Worm (Caenorhabditis elegans): Measurements from ENCODE around the gene try-3.
"Not testable (repeated sequence)": the region's sequence is repeated elsewhere in the genome, so short reads cannot be mapped to it uniquely, and the experiment has no call there.

The try-3 gene

DNA sequence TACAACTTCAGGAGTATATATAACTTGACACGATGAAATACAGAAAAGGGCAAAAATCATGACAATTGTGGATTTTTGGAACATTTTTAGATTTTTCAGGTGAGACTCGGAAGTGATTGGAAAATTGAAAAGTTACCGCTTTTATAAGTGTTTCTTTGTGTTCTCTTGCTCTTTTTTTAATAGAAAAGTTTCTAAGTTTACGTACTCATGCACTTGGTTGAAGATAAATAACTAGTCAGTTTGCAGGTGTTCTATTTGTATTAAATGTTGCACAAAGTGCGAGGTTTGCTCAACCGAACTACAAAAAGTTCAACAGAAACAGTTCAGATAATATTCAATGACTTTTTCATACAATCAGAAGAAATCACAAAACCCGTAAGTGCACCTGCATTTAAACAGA is 37.9 kb downstream of the try-3 start, which contains the start of gene nspb-3:
Gene nspb-3, minus strand, starts transcription at position 101 of the 400 bp plus-strand sequence.
- not testable (repeated sequence) for TF ChIP-seq aly-1 (tag; optimal IDR thresholded peaks at IDR 0.05); hmg-4 (GFP tag; optimal IDR thresholded peaks at IDR 0.05); ceh-13 (GFP tag; optimal IDR thresholded peaks at IDR 0.05)

DNA sequence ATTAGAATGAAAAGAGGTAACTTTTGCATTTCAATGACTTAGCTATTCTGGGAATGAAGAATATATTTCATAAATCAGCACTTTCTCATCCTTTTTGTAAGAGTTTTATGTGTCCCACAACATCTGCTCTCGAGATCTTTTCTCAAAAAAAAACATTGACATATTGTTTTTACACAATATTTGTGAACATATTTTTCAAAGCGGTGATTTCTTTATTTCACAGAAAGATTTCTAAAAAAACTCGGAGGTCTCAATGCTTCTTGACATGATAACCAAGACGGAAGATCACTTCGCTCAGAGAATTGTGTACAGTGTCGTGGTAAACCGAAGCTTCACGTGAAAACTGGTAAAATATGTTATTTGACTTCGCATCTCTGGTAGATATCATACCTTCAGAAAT is 39.0 kb downstream of the try-3 start, which contains the start of gene F38A5.22:
Gene F38A5.22, minus strand, starts transcription at position 29 of the 400 bp plus-strand sequence.
- TF ChIP-seq tbx-37 (GFP tag; conservative IDR thresholded peaks at IDR 0.05) (no peak), ama-1 (optimal IDR thresholded peaks at IDR 0.05) (no peak), sea-1 (GFP tag; conservative IDR thresholded peaks at IDR 0.05) (no peak), hmbx-1 (tag; optimal IDR thresholded peaks at IDR 0.05) (no peak), flt-1 (GFP tag; IDR thresholded peaks at IDR 0.05) (no peak), tra-4 (tag; optimal IDR thresholded peaks at IDR 0.05) (no peak), ets-7 (tag; optimal IDR thresholded peaks at IDR 0.05) (no peak), scrt-1 (GFP tag; IDR thresholded peaks at IDR 0.05) (no peak), hmg-4 (GFP tag; optimal IDR thresholded peaks at IDR 0.05) (no peak), B0310.2 (tag; optimal IDR thresholded peaks at IDR 0.05) (no peak), F13C5.2 (tag; optimal IDR thresholded peaks at IDR 0.05) (no peak), tbx-11 (GFP tag; IDR thresholded peaks at IDR 0.05) (no peak), aly-1 (tag; optimal IDR thresholded peaks at IDR 0.05) (no peak), hnd-1 (tag; optimal IDR thresholded peaks at IDR 0.05) (no peak)

DNA sequence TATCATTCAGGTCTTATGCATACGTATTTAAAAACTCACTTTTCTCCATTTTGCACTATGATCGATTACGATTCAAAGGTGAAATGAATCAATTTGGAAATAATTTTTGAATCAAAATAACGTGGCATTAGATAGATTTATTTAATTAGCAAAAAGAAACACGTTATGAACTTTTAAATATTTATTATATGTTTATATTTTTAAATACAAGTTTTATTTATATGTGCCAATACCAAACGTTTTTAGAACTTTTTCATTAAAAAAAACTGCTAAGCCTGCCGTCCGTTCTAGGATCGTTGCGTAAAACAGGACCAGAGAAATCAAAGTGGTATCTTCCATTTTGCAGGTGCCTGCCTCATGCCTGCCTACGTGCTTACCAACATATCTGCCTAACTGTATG is 40.3 kb downstream of the try-3 start, which contains the start of gene F38A5.6:
Gene F38A5.6, minus strand, starts transcription at position 101 of the 400 bp plus-strand sequence.
- no peak for TF ChIP-seq flt-1 (GFP tag; IDR thresholded peaks at IDR 0.05)
- no peak for TF ChIP-seq ets-7 (tag; optimal IDR thresholded peaks at IDR 0.05)
- no peak for TF ChIP-seq ceh-13 (GFP tag; optimal IDR thresholded peaks at IDR 0.05)
- no peak for TF ChIP-seq tbx-37 (GFP tag; conservative IDR thresholded peaks at IDR 0.05)
- TF ChIP-seq hnd-1 (tag; optimal IDR thresholded peaks at IDR 0.05) = no peak
- TF ChIP-seq tbx-11 (GFP tag; IDR thresholded peaks at IDR 0.05) = no peak
- no peak for TF ChIP-seq B0310.2 (tag; optimal IDR thresholded peaks at IDR 0.05)
- TF ChIP-seq tra-4 (tag; optimal IDR thresholded peaks at IDR 0.05) = no peak
- TF ChIP-seq hmg-4 (GFP tag; optimal IDR thresholded peaks at IDR 0.05) = no peak
- TF ChIP-seq scrt-1 (GFP tag; IDR thresholded peaks at IDR 0.05) = no peak
- TF ChIP-seq hmbx-1 (tag; optimal IDR thresholded peaks at IDR 0.05) = no peak
- TF ChIP-seq pes-1 (GFP tag; IDR thresholded peaks at IDR 0.05) = no peak
- TF ChIP-seq sea-1 (GFP tag; conservative IDR thresholded peaks at IDR 0.05) = no peak
- TF ChIP-seq ceh-36 (tag; optimal IDR thresholded peaks at IDR 0.05) = no peak
- TF ChIP-seq F13C5.2 (tag; optimal IDR thresholded peaks at IDR 0.05) = no peak
- no peak for TF ChIP-seq aly-1 (tag; optimal IDR thresholded peaks at IDR 0.05)
- TF ChIP-seq ama-1 (optimal IDR thresholded peaks at IDR 0.05) = no peak

DNA sequence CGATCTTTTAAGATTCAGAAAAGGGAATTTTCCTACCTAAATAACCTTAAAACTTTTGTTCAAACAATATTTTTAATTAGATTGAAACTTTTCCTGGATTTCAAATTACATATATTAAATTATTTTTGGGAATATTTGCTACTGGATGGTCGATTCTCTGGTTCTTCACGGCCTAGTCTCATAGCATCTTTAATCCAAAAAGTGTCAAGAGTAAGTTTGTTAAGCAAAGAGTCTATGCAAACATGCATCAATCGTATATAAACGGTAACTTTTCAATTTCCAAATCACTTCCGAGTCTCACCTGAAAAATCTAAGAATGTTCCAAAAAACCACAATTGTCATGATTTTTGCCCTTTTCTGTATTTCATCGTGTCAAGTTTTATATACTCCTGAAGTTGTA is 41.0 kb downstream of the try-3 start, which contains the start of gene nspb-4:
Gene nspb-4, plus strand, starts transcription at position 301 of the 400 bp plus-strand sequence.
- not testable (repeated sequence) for TF ChIP-seq tbx-37 (GFP tag; conservative IDR thresholded peaks at IDR 0.05); F13C5.2 (tag; optimal IDR thresholded peaks at IDR 0.05); B0310.2 (tag; optimal IDR thresholded peaks at IDR 0.05)

DNA sequence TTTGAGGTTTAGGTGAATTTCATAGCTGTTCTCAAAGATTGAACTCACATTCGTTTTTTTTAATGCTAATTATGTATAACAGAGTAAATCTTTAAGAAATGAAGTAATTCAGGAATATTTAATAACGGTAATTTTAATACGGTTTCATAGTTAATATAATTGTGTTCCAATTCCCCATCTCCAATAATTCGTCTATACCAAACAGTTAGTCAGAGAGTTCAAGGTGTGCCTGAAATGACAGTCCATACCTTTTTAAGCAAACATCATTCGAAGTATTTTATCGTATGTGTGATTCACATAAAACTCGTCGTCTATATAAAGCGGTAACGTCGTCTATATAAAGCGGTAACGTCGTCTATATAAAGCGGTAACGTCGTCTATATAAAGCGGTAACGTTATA is 41.8 kb downstream of the try-3 start, which contains the start of gene nspb-5:
Gene nspb-5, plus strand, starts transcription at position 301 of the 400 bp plus-strand sequence.
- TF ChIP-seq hnd-1, F13C5.2, ceh-36 (tag; optimal IDR thresholded peaks at IDR 0.05): not testable (repeated sequence)

ce11 chrIV:6599447-6599846 is 42.5 kb downstream of the try-3 start, which contains the start of gene F38A5.8:
Gene F38A5.8 (plus strand): TSS chrIV:6599747.
- TF ChIP-seq hmg-4 (GFP tag; optimal IDR thresholded peaks at IDR 0.05) = no peak
- TF ChIP-seq B0310.2 (tag; optimal IDR thresholded peaks at IDR 0.05) = no peak
- no peak for TF ChIP-seq ama-1 (optimal IDR thresholded peaks at IDR 0.05)
- TF ChIP-seq scrt-1 (GFP tag; IDR thresholded peaks at IDR 0.05) = no peak
- TF ChIP-seq flt-1 (GFP tag; IDR thresholded peaks at IDR 0.05) = no peak
- TF ChIP-seq aly-1 (tag; optimal IDR thresholded peaks at IDR 0.05) = no peak
- no peak for TF ChIP-seq ceh-13 (GFP tag; optimal IDR thresholded peaks at IDR 0.05)
- TF ChIP-seq pes-1 (GFP tag; IDR thresholded peaks at IDR 0.05) = no peak
- no peak for TF ChIP-seq hmbx-1 (tag; optimal IDR thresholded peaks at IDR 0.05)
- TF ChIP-seq ets-7 (tag; optimal IDR thresholded peaks at IDR 0.05) = no peak

DNA sequence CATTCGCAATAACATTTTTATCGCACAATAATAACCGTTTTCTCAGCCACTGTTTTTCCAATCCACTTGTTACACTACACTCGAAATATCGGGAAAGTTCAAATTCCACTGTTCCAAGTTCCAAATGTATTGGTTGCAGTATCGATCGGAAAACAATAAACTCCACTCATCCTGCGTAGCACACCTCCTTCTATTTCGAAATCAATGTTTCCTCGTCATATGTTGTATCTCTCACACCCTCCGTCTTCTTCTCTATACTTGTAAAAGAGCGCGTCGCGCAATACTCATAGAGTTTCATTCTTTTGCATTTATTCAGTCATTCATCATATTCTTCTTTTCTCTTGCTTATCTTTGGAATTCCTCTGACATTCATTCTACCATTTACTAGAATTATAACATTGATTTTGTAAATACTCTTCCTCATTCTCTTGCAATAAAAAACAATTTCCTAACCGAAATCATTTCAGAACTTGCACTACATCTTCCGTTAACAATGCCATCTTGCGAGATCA is 44.3 kb downstream of the try-3 start, which contains the start of gene sup-36:
Gene sup-36, plus strand, starts transcription at position 462 of the 512 bp plus-strand sequence.
- TF ChIP-seq aly-1 (tag; optimal IDR thresholded peaks at IDR 0.05) = no peak

- TF ChIP-seq hmbx-1 (tag; optimal IDR thresholded peaks at IDR 0.05) (no peak), pes-1 (GFP tag; IDR thresholded peaks at IDR 0.05) (no peak), hmg-4 (GFP tag; optimal IDR thresholded peaks at IDR 0.05) (no peak), ets-7 (tag; optimal IDR thresholded peaks at IDR 0.05) (no peak), B0310.2 (tag; optimal IDR thresholded peaks at IDR 0.05) (no peak), tra-4 (tag; optimal IDR thresholded peaks at IDR 0.05) (no peak), hnd-1 (tag; optimal IDR thresholded peaks at IDR 0.05) (no peak), tbx-37 (GFP tag; conservative IDR thresholded peaks at IDR 0.05) (no peak), F13C5.2 (tag; optimal IDR thresholded peaks at IDR 0.05) (no peak), flt-1 (GFP tag; IDR thresholded peaks at IDR 0.05) (no peak), ceh-13 (GFP tag; optimal IDR thresholded peaks at IDR 0.05) (no peak), scrt-1 (GFP tag; IDR thresholded peaks at IDR 0.05) (no peak), ama-1 (optimal IDR thresholded peaks at IDR 0.05) (no peak), ceh-36 (tag; optimal IDR thresholded peaks at IDR 0.05) (no peak), tbx-11 (GFP tag; IDR thresholded peaks at IDR 0.05) (no peak), aly-1 (tag; optimal IDR thresholded peaks at IDR 0.05) (no peak), sea-1 (GFP tag; conservative IDR thresholded peaks at IDR 0.05) (no peak)
These were observed 45.4 kb downstream of the try-3 start, which contains the start of gene F15B10.3 for ce11 chrIV:6602376-6602775. Gene F15B10.3 (plus strand): TSS chrIV:6602676.
